Fruit fly (Drosophila melanogaster): Measurements from ENCODE around the gene CG43814.

Gene CG43814

dm6 chr2L:18805247-18805636 is at the start of gene CG43814:
CG43814 (minus strand) TSS chr2L:18805347.
- no peak for TF ChIP-seq kay (GFP tag; ENCODE audit: borderline replicate concordance)
- no peak for TF ChIP-seq tj (GFP tag; optimal IDR thresholded peaks at IDR 0.05)
- no peak for TF ChIP-seq CG1620 (GFP tag; optimal IDR thresholded peaks at IDR 0.05)
- no peak for TF ChIP-seq CG11617 (GFP tag; optimal IDR thresholded peaks at IDR 0.05)
- TF ChIP-seq Hr96 (GFP tag; optimal IDR thresholded peaks at IDR 0.05): no peak
- no peak for TF ChIP-seq Mnt (GFP tag; optimal IDR thresholded peaks at IDR 0.05)
- TF ChIP-seq cic (GFP tag; optimal IDR thresholded peaks at IDR 0.05): no peak
- no peak for TF ChIP-seq CG33017 (tag; optimal IDR thresholded peaks at IDR 0.05)
- no peak for TF ChIP-seq ovo (GFP tag; optimal IDR thresholded peaks at IDR 0.05)
- no peak for TF ChIP-seq Crg-1 (GFP tag; optimal IDR thresholded peaks at IDR 0.05)
- TF ChIP-seq Clk (GFP tag; optimal IDR thresholded peaks at IDR 0.05): no peak
- TF ChIP-seq cnc (optimal IDR thresholded peaks at IDR 0.05): no peak
- no peak for TF ChIP-seq CG5204 (GFP tag; optimal IDR thresholded peaks at IDR 0.05)
- TF ChIP-seq CG12768 (GFP tag; optimal IDR thresholded peaks at IDR 0.05): no peak
- TF ChIP-seq toe (GFP tag; optimal IDR thresholded peaks at IDR 0.05): no peak
- TF ChIP-seq CG14711 (tag; optimal IDR thresholded peaks at IDR 0.05): no peak
- no peak for TF ChIP-seq CG7045 (GFP tag; optimal IDR thresholded peaks at IDR 0.05)
- no peak for TF ChIP-seq bab1 (GFP tag; optimal IDR thresholded peaks at IDR 0.05)
- TF ChIP-seq pad (GFP tag; optimal IDR thresholded peaks at IDR 0.05): no peak
- TF ChIP-seq CG7101 (tag; optimal IDR thresholded peaks at IDR 0.05): no peak

dm6 chr2L:18852249-18852648 is 47.1 kb upstream of the CG43814 start:
- no peak for TF ChIP-seq pad (GFP tag; optimal IDR thresholded peaks at IDR 0.05)
- TF ChIP-seq CG11617 (GFP tag; optimal IDR thresholded peaks at IDR 0.05): no peak
- no peak for TF ChIP-seq tj (GFP tag; optimal IDR thresholded peaks at IDR 0.05)
- no peak for TF ChIP-seq Crg-1 (GFP tag; optimal IDR thresholded peaks at IDR 0.05)
- no peak for TF ChIP-seq bab1 (GFP tag; optimal IDR thresholded peaks at IDR 0.05)
- no peak for TF ChIP-seq Mnt (GFP tag; optimal IDR thresholded peaks at IDR 0.05)
- no peak for TF ChIP-seq CG1620 (GFP tag; optimal IDR thresholded peaks at IDR 0.05)
- no peak for TF ChIP-seq CG7045 (GFP tag; optimal IDR thresholded peaks at IDR 0.05)

dm6 chr2L:18846843-18847242 is 41.7 kb upstream of the CG43814 start:
- TF ChIP-seq CG12768 (GFP tag; optimal IDR thresholded peaks at IDR 0.05) (no peak), kay (GFP tag; ENCODE audit: borderline replicate concordance) (peak; percentile 13)

dm6 chr2L:18846175-18846574 is 41.0 kb upstream of the CG43814 start:
- TF ChIP-seq pad (GFP tag; optimal IDR thresholded peaks at IDR 0.05): no peak
- TF ChIP-seq CG11617 (GFP tag; optimal IDR thresholded peaks at IDR 0.05): no peak
- no peak for TF ChIP-seq CG1620 (GFP tag; optimal IDR thresholded peaks at IDR 0.05)
- TF ChIP-seq Clk (GFP tag; optimal IDR thresholded peaks at IDR 0.05): no peak
- TF ChIP-seq Hr96 (GFP tag; optimal IDR thresholded peaks at IDR 0.05): no peak
- no peak for TF ChIP-seq kay (GFP tag; ENCODE audit: borderline replicate concordance)
- TF ChIP-seq CG14711 (tag; optimal IDR thresholded peaks at IDR 0.05): no peak

- TF ChIP-seq toe (GFP tag; optimal IDR thresholded peaks at IDR 0.05): no peak
- TF ChIP-seq CG33017 (tag; optimal IDR thresholded peaks at IDR 0.05): no peak
- TF ChIP-seq Hr96 (GFP tag; optimal IDR thresholded peaks at IDR 0.05): no peak
- TF ChIP-seq CG7045 (GFP tag; optimal IDR thresholded peaks at IDR 0.05): no peak
- TF ChIP-seq Clk (GFP tag; optimal IDR thresholded peaks at IDR 0.05): no peak
- TF ChIP-seq cnc (optimal IDR thresholded peaks at IDR 0.05): no peak
- no peak for TF ChIP-seq cic (GFP tag; optimal IDR thresholded peaks at IDR 0.05)
- no peak for TF ChIP-seq CG5204 (GFP tag; optimal IDR thresholded peaks at IDR 0.05)
- TF ChIP-seq Mnt (GFP tag; optimal IDR thresholded peaks at IDR 0.05): no peak
- no peak for TF ChIP-seq ovo (GFP tag; optimal IDR thresholded peaks at IDR 0.05)
- TF ChIP-seq CG7101 (tag; optimal IDR thresholded peaks at IDR 0.05): no peak
- TF ChIP-seq tj (GFP tag; optimal IDR thresholded peaks at IDR 0.05): no peak
Observed at dm6 chr2L:18844917-18845509, 39.9 kb upstream of the CG43814 start, which contains the start of gene CG17321. CG17321 (plus strand) TSS chr2L:18845184.

- TF ChIP-seq tj (GFP tag; optimal IDR thresholded peaks at IDR 0.05) (peak; percentile 61), Clk (GFP tag; optimal IDR thresholded peaks at IDR 0.05) (no peak)
Observed at dm6 chr2L:18844479-18844878, 39.3 kb upstream of the CG43814 start, which contains the start of gene CG33120. CG33120 (minus strand) TSS chr2L:18844579.

- TF ChIP-seq toe (GFP tag; optimal IDR thresholded peaks at IDR 0.05) (no peak), cnc (optimal IDR thresholded peaks at IDR 0.05) (no peak)
Observed at dm6 chr2L:18843560-18843959, 38.4 kb upstream of the CG43814 start.

- TF ChIP-seq cnc (optimal IDR thresholded peaks at IDR 0.05) (no peak), toe (GFP tag; optimal IDR thresholded peaks at IDR 0.05) (no peak), CG11617 (GFP tag; optimal IDR thresholded peaks at IDR 0.05) (no peak), cic (GFP tag; optimal IDR thresholded peaks at IDR 0.05) (no peak), Hr96 (GFP tag; optimal IDR thresholded peaks at IDR 0.05) (no peak), Clk (GFP tag; optimal IDR thresholded peaks at IDR 0.05) (no peak), CG12768 (GFP tag; optimal IDR thresholded peaks at IDR 0.05) (no peak), tj (GFP tag; optimal IDR thresholded peaks at IDR 0.05) (no peak), Mnt (GFP tag; optimal IDR thresholded peaks at IDR 0.05) (no peak), CG33017 (tag; optimal IDR thresholded peaks at IDR 0.05) (no peak), pad (GFP tag; optimal IDR thresholded peaks at IDR 0.05) (no peak), CG1620 (GFP tag; optimal IDR thresholded peaks at IDR 0.05) (no peak)
Observed at dm6 chr2L:18841210-18841609, 36.1 kb upstream of the CG43814 start, which contains the start of gene CG31752. CG31752 (minus strand) TSS chr2L:18841310.

Measured in whole organism, adult.